Fruit fly (Drosophila melanogaster): ENCODE measurements around the gene Clic.
A peak's percentile ranks its signal among the peaks of the same experiment; 100 is the strongest.

Gene Clic

dm6 chrX:13764397-13765119, 57.5 kb downstream of the Clic start (continued):
- TF ChIP-seq CG11093 (GFP tag; IDR thresholded peaks at IDR 0.05) (peak; percentile 50; the same call in 1 of the 3 replicates), CG5180 (GFP tag; optimal IDR thresholded peaks at IDR 0.05) (peak; percentile 14), CG6254 (GFP tag; optimal IDR thresholded peaks at IDR 0.05) (no peak), CG6689 (GFP tag; IDR thresholded peaks at IDR 0.05) (peak; percentile 49), CG3726 (GFP tag; IDR thresholded peaks at IDR 0.05) (0 out of 3 replicates have a peak, but pooled peaks have one; percentile 27), lmd (GFP tag; IDR thresholded peaks at IDR 0.05) (peak; percentile 21; the same call in 1 of the 2 replicates), peb (GFP tag; IDR thresholded peaks at IDR 0.05) (peak; percentile 15; the same call in 1 of the 2 replicates), trem (tag; optimal IDR thresholded peaks at IDR 0.05) (peak; percentile 13), twi (tag; optimal IDR thresholded peaks at IDR 0.05) (peak; percentile 58), Oli (tag; optimal IDR thresholded peaks at IDR 0.05) (peak; percentile 38), da (GFP tag; optimal IDR thresholded peaks at IDR 0.05) (no peak), sr (GFP tag; IDR thresholded peaks at IDR 0.05) (no peak), Ada2b (GFP tag; IDR thresholded peaks at IDR 0.05) (peak; percentile 35; the same call in 1 of the 2 replicates), CG1233 (GFP tag; optimal IDR thresholded peaks at IDR 0.05) (peak; percentile 27), sc (optimal IDR thresholded peaks at IDR 0.05) (no peak), sc (GFP tag; optimal IDR thresholded peaks at IDR 0.05) (peak; percentile 19), eve (GFP tag; optimal IDR thresholded peaks at IDR 0.05) (no peak), croc (GFP tag; conservative IDR thresholded peaks at IDR 0.05) (no peak), CG9609 (GFP tag; optimal IDR thresholded peaks at IDR 0.05) (peak; percentile 1), psq (GFP tag; optimal IDR thresholded peaks at IDR 0.05) (no peak), CG13424 (tag; optimal IDR thresholded peaks at IDR 0.05) (peak; percentile 60), CG11247 (GFP tag; IDR thresholded peaks at IDR 0.05) (peak; percentile 19; the same call in 1 of the 2 replicates), CG8290 (GFP tag; optimal IDR thresholded peaks at IDR 0.05) (no peak), CG8290 (tag; optimal IDR thresholded peaks at IDR 0.05) (peak in 1 of 2 experiments; percentile 30), H15 (GFP tag; IDR thresholded peaks at IDR 0.05) (0 out of 3 replicates have a peak, but pooled peaks have one; percentile 29), CG7928 (GFP tag; optimal IDR thresholded peaks at IDR 0.05) (no peak), pho (GFP tag; optimal IDR thresholded peaks at IDR 0.05) (no peak), CG11560 (tag; IDR thresholded peaks at IDR 0.05) (no peak), Opbp (GFP tag; IDR thresholded peaks at IDR 0.05; ENCODE audit: partially characterized antibody) (no peak), E2f1 (GFP tag; IDR thresholded peaks at IDR 0.05) (no peak), Adf1 (GFP tag; IDR thresholded peaks at IDR 0.05) (no peak), bab2 (GFP tag; optimal IDR thresholded peaks at IDR 0.05) (no peak), z (GFP tag; IDR thresholded peaks at IDR 0.05) (no peak), run (tag; optimal IDR thresholded peaks at IDR 0.05) (peak; percentile 50), Blimp-1 (GFP tag; optimal IDR thresholded peaks at IDR 0.05) (peak; percentile 61), CG3838 (GFP tag; optimal IDR thresholded peaks at IDR 0.05) (no peak), CG10267 (tag; optimal IDR thresholded peaks at IDR 0.05) (peak; percentile 28), ranshi (GFP tag; IDR thresholded peaks at IDR 0.05) (peak; percentile 29; the same call in 1 of the 2 replicates), CG12391 (tag; optimal IDR thresholded peaks at IDR 0.05) (peak; percentile 62), Med (GFP tag) (peak; percentile 61), CG2120 (GFP tag; optimal IDR thresholded peaks at IDR 0.05) (peak; percentile 31), tx (GFP tag; optimal IDR thresholded peaks at IDR 0.05) (no peak), CG14710 (tag; optimal IDR thresholded peaks at IDR 0.05) (peak; percentile 34), Meics (GFP tag; optimal IDR thresholded peaks at IDR 0.05) (no peak), sima (GFP tag; optimal IDR thresholded peaks at IDR 0.05) (no peak), CG17385 (GFP tag; optimal IDR thresholded peaks at IDR 0.05) (peak; percentile 25), unpg (GFP tag; optimal IDR thresholded peaks at IDR 0.05) (peak; percentile 62), CG10565 (GFP tag; optimal IDR thresholded peaks at IDR 0.05) (no peak), zf30C (GFP tag; optimal IDR thresholded peaks at IDR 0.05) (no peak), lola (GFP tag; optimal IDR thresholded peaks at IDR 0.05) (no peak)
